Fruit fly (Drosophila melanogaster): Measurements from ENCODE around the gene CG6293.

The CG6293 gene

DNA sequence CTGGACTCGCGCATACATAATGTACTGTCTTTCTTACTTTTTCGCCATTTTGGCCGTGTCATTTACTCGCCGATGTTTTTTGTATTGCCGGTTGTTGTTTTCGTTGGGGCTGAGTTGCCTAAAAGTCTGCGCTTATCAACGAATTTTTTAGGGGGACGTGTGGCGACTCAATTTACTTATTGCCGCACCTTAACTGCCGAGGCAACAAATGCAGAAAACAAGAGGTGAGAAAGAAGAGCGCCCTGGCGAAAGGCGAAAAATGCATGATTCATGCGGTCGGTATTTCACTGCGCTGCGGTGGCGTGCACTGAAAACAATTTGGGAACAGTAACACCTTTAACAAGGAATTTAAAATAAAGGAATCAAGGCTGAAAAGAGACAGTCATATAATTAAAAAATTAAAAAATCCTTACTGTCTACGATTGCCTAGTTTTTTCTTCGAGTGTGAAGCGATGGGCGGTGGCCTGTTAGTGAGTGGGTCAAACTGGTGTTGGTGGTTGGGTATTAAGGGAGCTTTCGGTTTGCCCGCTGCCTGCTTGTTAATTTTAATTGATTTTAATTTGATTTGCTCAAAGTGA lies 42.5 kb downstream of the CG6293 start (continued):
- peak; percentile 11; the same call in 1 of the 2 replicates for TF ChIP-seq CG31441 (GFP tag; IDR thresholded peaks at IDR 0.05)
- no peak for TF ChIP-seq abd-A (tag; optimal IDR thresholded peaks at IDR 0.05)
- TF ChIP-seq Dbx (GFP tag; IDR thresholded peaks at IDR 0.05): peak; percentile 66; the same call in 2 of the 3 replicates
- 0 out of 3 replicates have a peak, but pooled peaks have one; percentile 49 for TF ChIP-seq CG11695 (GFP tag; IDR thresholded peaks at IDR 0.05)
- TF ChIP-seq HmgD (GFP tag; optimal IDR thresholded peaks at IDR 0.05): no peak
- peak; percentile 83 for TF ChIP-seq esg (GFP tag; conservative IDR thresholded peaks at IDR 0.05)
- TF ChIP-seq insv (GFP tag; optimal IDR thresholded peaks at IDR 0.05): no peak
- peak; percentile 47 for TF ChIP-seq Max (GFP tag; optimal IDR thresholded peaks at IDR 0.05)
- TF ChIP-seq CG4617 (GFP tag; optimal IDR thresholded peaks at IDR 0.05; ENCODE audit: borderline replicate concordance): no peak
- TF ChIP-seq disco-r (GFP tag; optimal IDR thresholded peaks at IDR 0.05): no peak
- TF ChIP-seq CoRest (tag; optimal IDR thresholded peaks at IDR 0.05): peak; percentile 42
- TF ChIP-seq CG7987 (GFP tag; optimal IDR thresholded peaks at IDR 0.05): no peak
- TF ChIP-seq ato (GFP tag; IDR thresholded peaks at IDR 0.05; ENCODE audit: partially characterized antibody): no peak
- no peak for TF ChIP-seq rib (GFP tag; IDR thresholded peaks at IDR 0.05)
- TF ChIP-seq Vsx1 (GFP tag; optimal IDR thresholded peaks at IDR 0.05): no peak
- TF ChIP-seq Med (GFP tag): peak; percentile 95
- peak; percentile 39 for TF ChIP-seq sens-2 (GFP tag; IDR thresholded peaks at IDR 0.05)
- TF ChIP-seq CG10366 (GFP tag; IDR thresholded peaks at IDR 0.05): peak; percentile 85
- TF ChIP-seq Neu2 (GFP tag; optimal IDR thresholded peaks at IDR 0.05; ENCODE audit: borderline replicate concordance): no peak
- TF ChIP-seq Dip2 (GFP tag; IDR thresholded peaks at IDR 0.05): no peak
- no peak for TF ChIP-seq CG14860 (GFP tag; IDR thresholded peaks at IDR 0.05; ENCODE audit: partially characterized antibody)
- peak; percentile 78 for TF ChIP-seq ems (GFP tag; optimal IDR thresholded peaks at IDR 0.05)
- peak; percentile 85 for TF ChIP-seq dysf (GFP tag; IDR thresholded peaks at IDR 0.05)
- no peak for TF ChIP-seq crp (GFP tag; optimal IDR thresholded peaks at IDR 0.05)
- TF ChIP-seq unc-4 (GFP tag; IDR thresholded peaks at IDR 0.05; ENCODE audit: partially characterized antibody): no peak
- no peak for TF ChIP-seq CG1832 (GFP tag; optimal IDR thresholded peaks at IDR 0.05)
- TF ChIP-seq ttk (GFP tag; IDR thresholded peaks at IDR 0.05): peak; percentile 83
- no peak for TF ChIP-seq Sry-δ (GFP tag; optimal IDR thresholded peaks at IDR 0.05)
- peak; percentile 48 for TF ChIP-seq Dad (GFP tag; optimal IDR thresholded peaks at IDR 0.05)
- peak; percentile 20 for TF ChIP-seq CG11398 (GFP tag; optimal IDR thresholded peaks at IDR 0.05)
- peak; percentile 9 for TF ChIP-seq Sox100B (GFP tag; optimal IDR thresholded peaks at IDR 0.05)
- no peak for TF ChIP-seq mld (GFP tag; IDR thresholded peaks at IDR 0.05; ENCODE audit: partially characterized antibody)
- TF ChIP-seq tna (GFP tag; IDR thresholded peaks at IDR 0.05; ENCODE audit: partially characterized antibody): no peak
- peak; percentile 29 for TF ChIP-seq E2f2 (GFP tag; IDR thresholded peaks at IDR 0.05)
- TF ChIP-seq run (tag; optimal IDR thresholded peaks at IDR 0.05): no peak
- no peak for TF ChIP-seq CG16815 (GFP tag; optimal IDR thresholded peaks at IDR 0.05)
- peak; percentile 56; the same call in 2 of the 3 replicates for TF ChIP-seq CG6175 (GFP tag; IDR thresholded peaks at IDR 0.05)
- TF ChIP-seq Ada2b (GFP tag; IDR thresholded peaks at IDR 0.05): peak; percentile 77
- TF ChIP-seq Deaf1 (tag; optimal IDR thresholded peaks at IDR 0.05): no peak
- no peak for TF ChIP-seq Elba2 (GFP tag; optimal IDR thresholded peaks at IDR 0.05)
- TF ChIP-seq CG11723 (GFP tag; optimal IDR thresholded peaks at IDR 0.05): no peak
- peak; percentile 30 for TF ChIP-seq scrt (GFP tag; optimal IDR thresholded peaks at IDR 0.05)
- no peak for TF ChIP-seq MTF-1 (GFP tag; optimal IDR thresholded peaks at IDR 0.05; ENCODE audit: borderline replicate concordance)
- TF ChIP-seq CG10543 (GFP tag; optimal IDR thresholded peaks at IDR 0.05): no peak
- no peak for TF ChIP-seq CrebB (tag; optimal IDR thresholded peaks at IDR 0.05)
- TF ChIP-seq CG16813 (GFP tag; IDR thresholded peaks at IDR 0.05; ENCODE audit: partially characterized antibody): no peak
- TF ChIP-seq Mad (GFP tag; optimal IDR thresholded peaks at IDR 0.05): no peak
- peak; percentile 24 for TF ChIP-seq CG10147 (GFP tag; optimal IDR thresholded peaks at IDR 0.05)
- TF ChIP-seq Bteb2 (GFP tag; optimal IDR thresholded peaks at IDR 0.05): peak; percentile 53

Data from whole organism, embryonic.